Worm (Caenorhabditis elegans): ENCODE data around the gene F25B5.3.

The F25B5.3 gene

DNA sequence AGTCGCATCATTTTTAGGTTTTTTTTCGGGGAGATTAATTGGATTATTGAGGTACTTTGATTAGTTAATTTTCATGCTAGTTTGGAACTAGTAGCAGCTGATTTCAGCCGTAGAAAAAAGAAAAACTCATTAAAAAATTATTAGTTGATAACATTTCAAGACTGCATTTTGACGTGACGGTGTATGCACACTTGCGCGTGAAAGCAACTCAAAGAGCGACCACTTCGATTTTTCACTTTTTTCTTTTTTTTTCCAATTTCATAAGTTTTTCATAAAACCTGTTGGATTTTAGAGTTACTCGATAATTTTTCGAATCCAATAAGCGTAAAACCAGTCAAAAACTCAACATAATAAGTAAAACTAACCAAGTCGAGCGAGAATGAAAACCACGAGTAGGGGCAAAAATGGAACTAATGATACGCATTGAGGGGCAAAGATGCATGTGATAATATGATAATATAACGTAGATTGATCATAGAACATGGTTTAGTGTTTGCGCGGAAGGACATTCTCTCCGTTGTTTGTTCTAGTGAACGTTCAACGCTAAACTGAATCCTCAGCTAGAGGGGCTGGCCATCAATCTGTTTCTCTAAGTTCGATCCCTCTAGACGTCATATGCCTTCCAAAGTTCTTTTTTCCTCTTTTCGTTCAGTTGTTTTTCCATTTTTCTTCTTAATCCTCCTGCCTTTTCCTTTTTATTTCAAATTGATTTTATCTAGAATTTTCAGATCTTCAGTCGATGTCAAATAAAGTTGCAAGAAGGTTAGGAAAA lies at the start of gene F25B5.3, which contains the start of gene F25B5.6 (continued):
- TF ChIP-seq ama-1 (optimal IDR thresholded peaks at IDR 0.05) (no peak), aha-1 (tag) (peak; percentile 75)

DNA sequence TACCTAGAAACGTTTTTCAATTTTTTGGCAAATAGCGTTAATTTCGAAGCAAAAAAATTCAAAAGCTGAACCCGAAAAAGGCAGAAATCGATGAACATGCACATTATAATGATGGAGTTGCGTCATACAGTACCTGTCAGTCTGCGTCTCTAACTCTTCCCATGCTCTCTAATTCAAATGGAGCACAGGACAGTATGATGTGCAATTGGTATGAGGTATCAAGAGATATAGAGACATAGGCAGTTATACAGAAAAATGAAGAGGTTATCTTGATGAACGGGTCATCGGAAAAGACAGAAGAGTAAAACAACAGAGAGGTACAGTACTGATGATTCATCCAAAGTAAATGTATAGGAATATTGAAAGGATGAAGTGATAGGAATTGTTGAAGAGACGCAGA lies 48.0 kb upstream of the F25B5.3 start:
- TF ChIP-seq F49E8.2 (tag; optimal IDR thresholded peaks at IDR 0.05; ENCODE audit: borderline replicate concordance) (no peak), F44E2.7 (GFP tag; IDR thresholded peaks at IDR 0.05) (no peak), lsy-2 (tag; optimal IDR thresholded peaks at IDR 0.05) (peak in 1 of 2 experiments; percentile 58), pha-4 (GFP tag; IDR thresholded peaks at IDR 0.05) (no peak), pha-4 (tag; optimal IDR thresholded peaks at IDR 0.05) (peak; percentile 22), mep-1 (tag; optimal IDR thresholded peaks at IDR 0.05) (peak; percentile 44), nhr-6 (tag; optimal IDR thresholded peaks at IDR 0.05) (peak; percentile 96), nhr-28 (tag; optimal IDR thresholded peaks at IDR 0.05) (peak; percentile 10), hlh-11 (tag; optimal IDR thresholded peaks at IDR 0.05) (peak; percentile 23), dve-1 (tag; optimal IDR thresholded peaks at IDR 0.05; ENCODE audit: insufficient read depth) (peak; percentile 52), daf-16 (GFP tag; optimal IDR thresholded peaks at IDR 0.05) (no peak), daf-16 (tag; optimal IDR thresholded peaks at IDR 0.05) (peak; percentile 18)

DNA sequence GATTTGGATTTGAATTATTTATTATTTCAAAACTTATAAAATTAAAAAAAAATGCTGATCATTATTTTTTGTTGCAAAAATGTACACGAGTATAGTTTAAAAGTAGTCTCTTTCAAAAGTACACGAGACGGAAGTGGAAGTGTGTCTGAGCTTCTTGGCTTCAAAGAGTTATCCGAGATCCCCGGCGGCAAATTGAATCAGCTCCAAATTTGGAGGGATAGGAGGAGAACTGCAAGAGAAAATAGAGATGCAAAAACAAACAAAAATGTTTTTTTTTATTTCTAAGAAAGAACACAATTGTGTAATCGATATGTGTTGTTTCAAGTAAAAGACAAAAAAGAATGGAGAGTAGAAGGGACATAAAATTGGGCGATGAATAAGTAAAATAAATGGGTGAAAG lies 46.1 kb upstream of the F25B5.3 start:
- TF ChIP-seq fkh-10 (GFP tag; optimal IDR thresholded peaks at IDR 0.05) (no peak), nhr-111 (GFP tag; optimal IDR thresholded peaks at IDR 0.05) (no peak), F10B5.3 (tag; optimal IDR thresholded peaks at IDR 0.05) (no peak), ama-1 (optimal IDR thresholded peaks at IDR 0.05) (no peak), Y105C5A.15 (GFP tag; IDR thresholded peaks at IDR 0.05) (no peak), daf-19 (GFP tag; conservative IDR thresholded peaks at IDR 0.05) (no peak), ceh-82 (tag; optimal IDR thresholded peaks at IDR 0.05) (no peak), set-16 (GFP tag; IDR thresholded peaks at IDR 0.05) (no peak)

DNA sequence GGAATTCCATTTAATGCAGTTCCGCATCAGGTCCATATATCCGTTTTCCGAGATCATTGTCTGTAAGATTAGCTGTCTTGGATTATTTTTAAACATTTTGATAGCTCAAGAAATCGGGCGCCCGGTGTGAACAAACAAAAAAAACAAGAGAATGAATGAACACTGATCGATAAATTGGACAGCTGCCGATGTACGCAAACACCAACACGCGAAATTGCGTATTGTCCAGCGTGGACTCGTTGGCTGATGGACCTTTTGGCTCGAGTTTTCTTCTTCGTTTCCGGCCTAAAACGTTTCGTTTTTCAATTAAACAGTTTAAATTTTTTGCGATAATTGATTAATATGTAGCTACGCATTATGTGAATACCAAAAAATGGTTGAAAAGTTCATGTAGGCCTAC lies 42.6 kb upstream of the F25B5.3 start, which contains the start of gene dpff-1:
Gene dpff-1, minus strand, starts transcription at position 288 of the 400 bp plus-strand sequence.
- TF ChIP-seq mes-2 (tag; optimal IDR thresholded peaks at IDR 0.05; ENCODE audit: poor library complexity, severe bottlenecking): peak; percentile 64
- no peak for TF ChIP-seq nhr-111 (GFP tag; optimal IDR thresholded peaks at IDR 0.05)
- TF ChIP-seq dmd-6 (GFP tag; IDR thresholded peaks at IDR 0.05): 0 out of 2 replicates have a peak, but pooled peaks have one; percentile 7
- TF ChIP-seq lsy-2 (tag; optimal IDR thresholded peaks at IDR 0.05): peak in 1 of 2 experiments; percentile 43
- peak; percentile 12 for TF ChIP-seq mep-1 (tag; optimal IDR thresholded peaks at IDR 0.05)
- TF ChIP-seq F44E2.7 (GFP tag; IDR thresholded peaks at IDR 0.05): no peak
- no peak for TF ChIP-seq nhr-41 (GFP tag; IDR thresholded peaks at IDR 0.05)
- TF ChIP-seq hmg-1.1 (GFP tag; IDR thresholded peaks at IDR 0.05): peak; percentile 39; the same call in 1 of the 2 replicates
- peak; percentile 12 for TF ChIP-seq hlh-11 (tag; optimal IDR thresholded peaks at IDR 0.05)
- peak; percentile 16 for TF ChIP-seq hlh-30 (tag; optimal IDR thresholded peaks at IDR 0.05; ENCODE audit: insufficient read depth)
- TF ChIP-seq dve-1 (tag; optimal IDR thresholded peaks at IDR 0.05; ENCODE audit: insufficient read depth): peak; percentile 30

DNA sequence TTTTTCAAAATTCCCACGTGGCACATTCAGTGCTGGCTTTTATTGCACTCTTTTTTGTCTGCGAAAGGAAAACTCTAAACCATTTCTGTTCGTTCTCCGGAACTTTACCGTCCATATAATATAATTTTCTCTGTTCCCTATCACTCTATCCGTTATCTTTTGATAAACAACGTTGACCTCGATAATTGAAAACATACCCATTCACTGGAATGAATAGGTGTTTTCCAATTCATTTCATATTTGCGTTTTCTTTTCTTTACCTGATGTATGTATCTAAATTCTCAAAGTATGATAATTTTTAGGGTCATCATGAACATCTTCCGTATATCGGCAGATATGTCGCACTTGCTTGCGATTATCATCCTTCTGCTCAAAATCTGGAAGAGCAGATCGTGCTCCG lies 41.9 kb upstream of the F25B5.3 start, which contains the start of gene erd-2.2:
Gene erd-2.2, plus strand, starts transcription at position 301 of the 400 bp plus-strand sequence.
- no peak for TF ChIP-seq spr-1 (tag; optimal IDR thresholded peaks at IDR 0.05)
- no peak for TF ChIP-seq daf-16 (GFP tag; optimal IDR thresholded peaks at IDR 0.05)
- TF ChIP-seq daf-16 (tag; optimal IDR thresholded peaks at IDR 0.05): peak; percentile 62
- TF ChIP-seq lin-38 (GFP tag; IDR thresholded peaks at IDR 0.05): no peak
- no peak for TF ChIP-seq dmd-8 (GFP tag; IDR thresholded peaks at IDR 0.05)

DNA sequence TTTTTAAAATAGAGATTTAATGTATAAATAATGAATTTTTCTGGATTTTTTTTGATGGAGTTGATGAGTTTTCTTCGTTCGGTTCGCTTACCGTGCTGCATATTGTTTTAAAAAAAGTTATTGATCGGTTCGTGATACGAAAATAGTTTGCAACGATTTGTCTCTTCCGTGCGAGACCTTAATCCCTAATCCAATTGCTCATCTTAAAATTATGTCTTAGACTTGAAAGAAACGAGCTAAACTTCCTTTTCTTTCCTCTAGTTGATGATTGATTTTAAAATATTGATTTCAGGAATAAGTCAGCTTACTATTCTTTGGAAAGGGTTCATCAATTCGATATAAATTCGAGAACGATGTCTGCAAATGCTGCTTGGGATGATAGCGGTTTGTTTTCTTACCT lies 40.3 kb upstream of the F25B5.3 start, which contains the start of gene C28H8.3:
Gene C28H8.3, plus strand, starts transcription at position 293 of the 400 bp plus-strand sequence.
- TF ChIP-seq lin-38 (GFP tag; IDR thresholded peaks at IDR 0.05) (peak; percentile 53), mes-2 (tag; optimal IDR thresholded peaks at IDR 0.05; ENCODE audit: poor library complexity, severe bottlenecking) (no peak), daf-16 (GFP tag; optimal IDR thresholded peaks at IDR 0.05) (peak in 1 of 2 experiments; percentile 3), daf-16 (tag; optimal IDR thresholded peaks at IDR 0.05) (peak; percentile 3)

Data from whole organism, L4 larva.